Fruit fly (Drosophila melanogaster) whole organism, prepupa: ENCODE results near the gene Girdin.

Experiments
- CG11762 ChIP-seq: fragments of 200-800 bp; sonication (Bioruptor generic); optimal IDR thresholded peaks from 3 replicates; lab custom pipeline; 2016; ENCODE audit warnings: missing biosample characterization, missing genetic modification characterization; ENCODE audit not compliant: insufficient read depth
- CG11902 ChIP-seq: fragments of 200-800 bp; sonication (Bioruptor generic); optimal IDR thresholded peaks from 3 replicates; lab custom pipeline; 2016; ENCODE audit warnings: missing biosample characterization, missing genetic modification characterization
- CG15336 ChIP-seq: fragments of 200-800 bp; sonication (Bioruptor generic); IDR thresholded peaks from 2 replicates; pipeline ENCODE4 v1.3.6; 2022; ENCODE audit warnings: missing biosample characterization, missing genetic modification characterization
- CG1621 ChIP-seq: fragments of 200-800 bp; sonication (Bioruptor generic); optimal IDR thresholded peaks from 3 replicates; lab custom pipeline; 2018; ENCODE audit warnings: missing biosample characterization, mild to moderate bottlenecking, missing genetic modification characterization
- CG3032 ChIP-seq: fragments of 200-800 bp; optimal IDR thresholded peaks from 2 replicates; lab custom pipeline; 2019; ENCODE audit warnings: missing biosample characterization, mild to moderate bottlenecking, missing genetic modification characterization, moderate library complexity
- CG34406 ChIP-seq: fragments of 200-800 bp; sonication (Bioruptor generic); optimal IDR thresholded peaks from 3 replicates; lab custom pipeline; 2016; ENCODE audit warnings: missing biosample characterization, missing genetic modification characterization
- CG3919 ChIP-seq: fragments of 200-800 bp; sonication (Bioruptor generic); optimal IDR thresholded peaks from 3 replicates; lab custom pipeline; 2016; ENCODE audit warnings: missing biosample characterization, missing genetic modification characterization
- CG6163 ChIP-seq: fragments of 200-800 bp; sonication (Bioruptor generic); IDR thresholded peaks from 3 replicates; pipeline ENCODE4 v1.3.6; 2022; ENCODE audit warnings: missing biosample characterization, missing genetic modification characterization
- CG6854 ChIP-seq: fragments of 200-800 bp; sonication (Bioruptor generic); optimal IDR thresholded peaks from 2 replicates; lab custom pipeline; 2017; ENCODE audit warnings: missing biosample characterization, mild to moderate bottlenecking, missing genetic modification characterization
- CG7368 ChIP-seq: fragments of 200-800 bp; sonication (Bioruptor generic); optimal IDR thresholded peaks from 3 replicates; lab custom pipeline; 2016; ENCODE audit warnings: missing biosample characterization, missing genetic modification characterization
- CG8632 ChIP-seq: fragments of 200-800 bp; sonication (Bioruptor generic); optimal IDR thresholded peaks from 3 replicates; lab custom pipeline; 2016; ENCODE audit warnings: missing biosample characterization, missing genetic modification characterization
- Eip93F ChIP-seq: fragments of 200-800 bp; sonication (Bioruptor generic); optimal IDR thresholded peaks from 2 replicates; lab custom pipeline; 2016; ENCODE audit warnings: missing biosample characterization, mild to moderate bottlenecking, missing genetic modification characterization
- Ets21C ChIP-seq: fragments of 200-800 bp; sonication (Bioruptor generic); optimal IDR thresholded peaks from 3 replicates; lab custom pipeline; 2016; ENCODE audit warnings: missing biosample characterization, missing genetic modification characterization
- Ets96B ChIP-seq: fragments of 200-800 bp; optimal IDR thresholded peaks from 2 replicates; lab custom pipeline; 2019; ENCODE audit warnings: missing biosample characterization, mild to moderate bottlenecking, missing genetic modification characterization, moderate library complexity
- Hr38 ChIP-seq: sonication (Bioruptor generic); optimal IDR thresholded peaks from 2 replicates; lab custom pipeline; 2016; ENCODE audit warnings: missing biosample characterization, missing genetic modification characterization
- Hr39 ChIP-seq: fragments of 200-800 bp; sonication (Bioruptor generic); optimal IDR thresholded peaks from 2 replicates; lab custom pipeline; 2016; ENCODE audit warnings: missing biosample characterization, missing genetic modification characterization
- Met ChIP-seq: fragments of 200-800 bp; sonication (Bioruptor generic); optimal IDR thresholded peaks from 3 replicates; lab custom pipeline; 2016; ENCODE audit warnings: missing biosample characterization, missing genetic modification characterization
- Smox ChIP-seq: fragments of 200-800 bp; sonication (Bioruptor generic); optimal IDR thresholded peaks from 3 replicates; lab custom pipeline; 2016; ENCODE audit warnings: missing biosample characterization, missing genetic modification characterization
- Sox102F ChIP-seq: fragments of 200-800 bp; sonication (Bioruptor generic); optimal IDR thresholded peaks from 2 replicates; lab custom pipeline; 2016; ENCODE audit warnings: missing biosample characterization, mild to moderate bottlenecking, missing genetic modification characterization
- Sox14 ChIP-seq: fragments of 200-800 bp; sonication (Bioruptor generic); optimal IDR thresholded peaks from 3 replicates; lab custom pipeline; 2016; ENCODE audit warnings: missing biosample characterization, missing genetic modification characterization
- Sox15 ChIP-seq: fragments of 200-800 bp; sonication (Bioruptor generic); optimal IDR thresholded peaks from 3 replicates; lab custom pipeline; 2016; ENCODE audit warnings: missing biosample characterization, missing genetic modification characterization
- achi ChIP-seq: fragments of 200-800 bp; sonication (Bioruptor generic); optimal IDR thresholded peaks from 3 replicates; lab custom pipeline; 2016; ENCODE audit warnings: missing biosample characterization, missing genetic modification characterization
- cyc ChIP-seq: fragments of 200-800 bp; sonication (Bioruptor generic); optimal IDR thresholded peaks from 3 replicates; lab custom pipeline; 2016; ENCODE audit warnings: missing biosample characterization, missing genetic modification characterization
- dac ChIP-seq: fragments of 200-800 bp; sonication (Bioruptor generic); optimal IDR thresholded peaks from 2 replicates; lab custom pipeline; 2017; ENCODE audit warnings: missing biosample characterization, mild to moderate bottlenecking, missing genetic modification characterization
- dsx ChIP-seq: fragments of 200-800 bp; optimal IDR thresholded peaks from 3 replicates; lab custom pipeline; 2019; ENCODE audit warnings: missing biosample characterization, mild to moderate bottlenecking, missing genetic modification characterization, moderate library complexity; ENCODE audit not compliant: poor library complexity, severe bottlenecking
- eg ChIP-seq: fragments of 200-800 bp; sonication (Bioruptor generic); IDR thresholded peaks from 3 replicates; pipeline ENCODE4 v1.3.6; 2022; ENCODE audit warnings: missing biosample characterization, missing genetic modification characterization
- fd85E ChIP-seq: fragments of 200-800 bp; sonication (Bioruptor generic); optimal IDR thresholded peaks from 3 replicates; lab custom pipeline; 2016; ENCODE audit warnings: missing biosample characterization, missing genetic modification characterization
- lz ChIP-seq: fragments of 200-800 bp; sonication (Bioruptor generic); optimal IDR thresholded peaks from 3 replicates; lab custom pipeline; 2016; ENCODE audit warnings: missing biosample characterization, missing genetic modification characterization
- net ChIP-seq: fragments of 200-800 bp; sonication (Bioruptor generic); optimal IDR thresholded peaks from 3 replicates; lab custom pipeline; 2016; ENCODE audit warnings: missing biosample characterization, missing genetic modification characterization
- pdm3 ChIP-seq: fragments of 200-800 bp; sonication (Bioruptor generic); optimal IDR thresholded peaks from 3 replicates; lab custom pipeline; 2016; ENCODE audit warnings: missing biosample characterization, missing genetic modification characterization
- salr ChIP-seq, 2 experiments: fragments of 200-800 bp; sonication (Bioruptor generic); optimal IDR thresholded peaks; 3 replicates each; lab custom pipeline; 2016 to 2018; ENCODE audit warnings: missing biosample characterization in 2 of 2, missing genetic modification characterization in 2 of 2, mild to moderate bottlenecking in 1 of 2
- topi ChIP-seq: fragments of 200-800 bp; sonication (Bioruptor generic); optimal IDR thresholded peaks from 3 replicates; lab custom pipeline; 2016; ENCODE audit warnings: missing biosample characterization, missing genetic modification characterization

The Girdin gene

DNA sequence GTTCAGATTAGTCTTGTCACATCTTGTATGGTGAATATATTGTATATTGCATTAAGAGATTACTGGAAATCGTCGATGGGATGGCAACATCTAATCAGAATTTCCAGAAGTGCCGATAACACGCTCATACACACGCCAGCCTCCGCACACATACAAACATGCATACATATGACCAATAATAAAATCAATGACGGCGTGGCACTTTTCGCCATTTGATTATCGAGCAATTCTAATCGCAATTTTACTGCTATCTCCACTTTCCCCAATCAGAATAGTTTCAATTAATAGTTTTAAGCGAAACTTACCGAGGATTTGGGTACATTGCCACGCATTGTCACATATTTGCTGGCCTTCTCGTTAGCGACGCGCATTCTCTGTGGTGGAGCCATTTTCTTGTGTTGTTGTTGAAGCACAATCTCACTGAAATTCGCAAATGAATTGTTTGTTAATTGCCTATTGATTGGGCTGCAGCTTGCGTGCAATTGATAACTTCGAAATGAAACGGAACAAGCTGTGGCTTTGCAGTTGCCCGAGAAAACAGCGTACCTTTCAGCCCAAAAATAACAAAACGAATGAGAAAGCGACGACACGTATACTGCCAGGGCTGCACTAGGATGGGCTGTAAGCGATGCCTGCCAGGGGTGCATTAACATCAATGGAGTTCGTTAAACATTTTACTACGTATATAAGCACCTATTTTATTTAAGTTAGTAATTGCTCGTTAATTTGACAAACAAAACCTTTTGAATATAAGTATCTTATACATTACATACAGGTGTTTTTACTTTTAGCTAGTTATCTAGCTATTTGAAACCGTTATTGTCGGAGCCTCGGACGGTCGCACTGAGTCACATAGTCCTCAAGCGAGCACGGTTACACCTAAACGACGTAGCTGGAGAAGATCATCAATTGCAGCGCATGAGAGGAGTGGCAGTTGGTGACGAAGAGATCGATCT is 20.0 kb downstream of the Girdin start, which contains the start of the genes CG32276 and gry (continued):
- TF ChIP-seq CG1621, result peak; percentile 48
- TF ChIP-seq topi, result peak; percentile 70
- peak; percentile 78 for TF ChIP-seq Eip93F (GFP tag; lab: Kevin White, UChicago)
- peak; percentile 77 for TF ChIP-seq Ets21C (GFP tag; lab: Kevin White, UChicago)
- TF ChIP-seq cyc (GFP tag; lab: Kevin White, UChicago), result peak; percentile 81
- TF ChIP-seq CG11762 (GFP tag; lab: Kevin White, UChicago), result peak; percentile 64
- no peak for TF ChIP-seq Met
- TF ChIP-seq Hr39 (GFP tag; lab: Kevin White, UChicago), result peak; percentile 80
- TF ChIP-seq net (GFP tag; lab: Kevin White, UChicago), result no peak
- TF ChIP-seq CG6854 (GFP tag; lab: Kevin White, UChicago), result peak; percentile 71
- TF ChIP-seq, all 60 proteins: peak for 34

DNA sequence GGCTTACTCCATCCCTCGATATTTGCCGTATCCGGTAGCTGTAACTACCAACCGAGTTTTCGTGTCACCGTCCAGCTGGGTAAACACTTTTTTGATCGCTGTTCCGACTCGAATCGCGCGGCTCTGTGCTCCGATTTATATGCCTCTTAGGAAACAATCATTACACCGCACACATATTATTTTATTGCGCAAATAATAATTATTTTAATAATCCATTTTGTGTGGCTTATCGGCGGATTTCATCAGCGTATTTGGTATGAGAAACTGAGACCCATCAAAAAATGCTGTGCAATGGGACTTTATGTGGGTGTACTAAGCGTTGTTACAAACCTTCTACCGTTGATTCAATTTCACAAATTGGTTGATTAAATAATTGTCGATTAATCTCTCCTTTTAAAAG is 24.3 kb downstream of the Girdin start, which contains the start of gene CG32271:
Gene CG32271, minus strand, starts transcription at position 101 of the 400 bp plus-strand sequence.
- TF ChIP-seq Ets96B (tag; lab: Kevin White, UChicago), result no peak
- no peak for TF ChIP-seq fd85E (GFP tag; lab: Kevin White, UChicago)
- no peak for TF ChIP-seq CG3032 (tag; lab: Kevin White, UChicago)
- TF ChIP-seq CG3919 (GFP tag; lab: Kevin White, UChicago), result no peak
- no peak for TF ChIP-seq achi
- no peak for TF ChIP-seq CG15336 (GFP tag; lab: Robert Waterston, UW)
- no peak for TF ChIP-seq lz (GFP tag; lab: Kevin White, UChicago)
- TF ChIP-seq CG7368, result no peak
- TF ChIP-seq pdm3 (GFP tag; lab: Kevin White, UChicago), result no peak
- no peak for TF ChIP-seq Hr38 (GFP tag; lab: Kevin White, UChicago)
- TF ChIP-seq CG34406 (GFP tag; lab: Kevin White, UChicago), result no peak
- TF ChIP-seq CG8632, result no peak
- TF ChIP-seq dac, result no peak

DNA sequence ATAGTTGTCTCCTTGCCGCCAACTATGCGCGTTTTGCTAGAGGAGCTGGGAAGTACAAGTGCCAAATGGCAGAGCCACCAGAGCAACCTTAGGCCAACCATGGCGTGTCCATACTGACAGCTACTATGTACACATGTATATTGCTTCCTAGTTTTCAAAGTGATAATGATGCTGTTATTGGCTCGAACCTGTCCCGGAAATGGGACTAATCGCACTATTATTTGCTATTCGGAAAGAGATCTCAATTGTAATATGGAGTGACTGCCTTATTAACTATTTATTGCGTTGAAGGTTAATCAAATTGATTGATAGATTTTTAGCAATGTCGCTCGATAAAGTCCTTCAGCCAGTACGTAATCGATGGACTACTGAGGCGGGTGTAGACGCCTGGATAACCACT is 25.6 kb downstream of the Girdin start, which contains the start of gene CG33159:
Gene CG33159, minus strand, starts transcription at position 101 of the 400 bp plus-strand sequence.
- no peak for TF ChIP-seq CG3032 (tag; lab: Kevin White, UChicago)

DNA sequence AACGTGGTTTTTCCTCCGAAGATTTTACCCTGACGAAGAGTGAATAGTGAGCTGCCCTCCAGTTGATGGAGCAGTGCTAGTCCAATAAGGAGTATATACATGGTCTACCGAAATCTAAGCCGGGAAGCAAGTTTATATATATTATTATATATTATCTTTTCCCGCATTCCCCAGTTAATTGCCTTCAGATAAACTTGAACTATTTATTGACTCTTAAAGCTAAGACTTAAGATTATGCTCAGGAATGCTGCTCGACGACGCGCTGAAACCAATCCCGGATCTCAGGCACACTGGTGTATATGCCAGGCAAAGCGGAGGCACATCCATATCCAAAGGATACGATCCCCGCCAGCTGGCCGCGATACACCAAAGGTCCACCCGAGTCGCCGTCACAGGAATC is 26.6 kb downstream of the Girdin start, which contains the start of gene CG32277:
Gene CG32277, minus strand, starts transcription at position 101 of the 400 bp plus-strand sequence.
- no peak for TF ChIP-seq Eip93F (GFP tag; lab: Kevin White, UChicago)
- no peak for TF ChIP-seq CG8632
- no peak for TF ChIP-seq Sox15
- TF ChIP-seq Ets21C (GFP tag; lab: Kevin White, UChicago), result no peak
- no peak for TF ChIP-seq CG34406 (GFP tag; lab: Kevin White, UChicago)
- no peak for TF ChIP-seq fd85E (GFP tag; lab: Kevin White, UChicago)
- TF ChIP-seq eg (GFP tag; lab: Robert Waterston, UW), result no peak
- TF ChIP-seq salr (GFP tag; optimal IDR thresholded peaks at IDR 0.05; lab: Kevin White, UChicago), result no peak
- TF ChIP-seq CG11902 (GFP tag; lab: Kevin White, UChicago), result no peak
- no peak for TF ChIP-seq Smox (GFP tag; lab: Kevin White, UChicago)
- TF ChIP-seq Sox14, result no peak
- TF ChIP-seq Sox102F (GFP tag; lab: Kevin White, UChicago), result no peak
- no peak for TF ChIP-seq CG6163 (GFP tag; lab: Robert Waterston, UW)
- no peak for TF ChIP-seq dsx (GFP tag; lab: Kevin White, UChicago)
